Fruit fly (Drosophila melanogaster): Measurements from ENCODE around the gene CG31668.
A peak's percentile ranks its signal among the peaks of the same experiment; 100 is the strongest.

Gene CG31668

DNA sequence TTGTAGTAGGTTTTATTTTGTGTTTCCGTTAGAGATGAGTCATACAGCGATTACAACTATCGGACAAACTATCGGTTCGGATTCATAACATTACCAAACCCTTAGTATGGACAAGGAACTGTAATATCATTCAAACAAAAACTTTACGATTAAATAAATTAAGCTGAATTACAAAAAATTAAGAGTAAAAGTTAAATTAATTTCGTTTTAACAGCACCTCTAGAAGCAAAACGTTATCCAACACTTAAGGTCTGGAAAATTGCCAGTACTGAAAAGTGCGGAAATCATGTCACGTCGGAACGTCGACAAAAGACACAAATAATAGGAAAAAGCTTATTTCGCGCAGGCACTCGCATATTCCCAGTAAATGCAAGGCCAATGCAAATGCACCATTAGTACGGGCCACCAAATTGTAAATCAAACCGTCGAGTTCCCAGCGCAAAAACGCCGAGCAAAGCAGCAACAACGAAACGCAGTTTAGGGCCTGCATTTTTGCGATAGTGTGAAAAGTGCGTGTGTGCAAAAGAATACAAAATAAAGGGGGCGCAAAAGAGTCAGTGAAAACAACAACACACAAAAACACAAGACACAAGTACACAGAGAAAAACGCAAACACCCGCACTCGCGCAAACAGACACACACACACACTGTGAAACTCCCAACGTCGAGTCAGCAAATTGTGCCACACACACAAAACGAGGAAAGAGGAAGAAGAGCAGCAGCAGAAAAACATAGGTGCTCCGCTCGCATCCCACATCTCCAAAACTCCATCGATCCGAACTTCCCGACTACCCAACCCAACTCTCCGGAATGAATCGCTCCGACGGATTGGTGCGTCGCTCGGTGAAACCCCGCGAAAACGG lies 20.5 kb upstream of the CG31668 start, which contains the start of the genes CG15387 and sau (continued):
- TF ChIP-seq CG18476 (GFP tag; optimal IDR thresholded peaks at IDR 0.05): peak; percentile 89
- TF ChIP-seq pzg (GFP tag; optimal IDR thresholded peaks at IDR 0.05): peak; percentile 71
- TF ChIP-seq CG15514 (GFP tag; optimal IDR thresholded peaks at IDR 0.05): peak; percentile 86
- TF ChIP-seq CG8281 (tag; optimal IDR thresholded peaks at IDR 0.05): peak; percentile 50
- peak in 1 of 3 experiments; percentile 82 for TF ChIP-seq lola (GFP tag; optimal IDR thresholded peaks at IDR 0.05)
- TF ChIP-seq pho (GFP tag; optimal IDR thresholded peaks at IDR 0.05): peak; percentile 88
- peak; percentile 90 for TF ChIP-seq Atf6 (GFP tag; IDR thresholded peaks at IDR 0.05)
- peak; percentile 95 for TF ChIP-seq mam (GFP tag; optimal IDR thresholded peaks at IDR 0.05)
- TF ChIP-seq pum (GFP tag; optimal IDR thresholded peaks at IDR 0.05): peak; percentile 93
- peak; percentile 78 for TF ChIP-seq otp (GFP tag; IDR thresholded peaks at IDR 0.05)
- TF ChIP-seq CG13287 (GFP tag; IDR thresholded peaks at IDR 0.05; ENCODE audit: partially characterized antibody): peak; percentile 95
- TF ChIP-seq Poxn (GFP tag; IDR thresholded peaks at IDR 0.05): peak; percentile 41; the same call in 1 of the 2 replicates
- peak; percentile 80 for TF ChIP-seq CG10366 (GFP tag; IDR thresholded peaks at IDR 0.05)
- TF ChIP-seq ci (GFP tag; IDR thresholded peaks at IDR 0.05): peak; percentile 89
- TF ChIP-seq Abd-B (GFP tag; optimal IDR thresholded peaks at IDR 0.05): peak; percentile 82
- TF ChIP-seq CHES-1-like (GFP tag; optimal IDR thresholded peaks at IDR 0.05): peak; percentile 90
- TF ChIP-seq CG12071 (GFP tag; optimal IDR thresholded peaks at IDR 0.05): peak; percentile 75
- TF ChIP-seq CG11093 (GFP tag; IDR thresholded peaks at IDR 0.05): peak; percentile 72
- TF ChIP-seq jing (GFP tag; optimal IDR thresholded peaks at IDR 0.05): peak; percentile 9
- no peak for TF ChIP-seq fd102C (GFP tag; optimal IDR thresholded peaks at IDR 0.05)
- TF ChIP-seq ken (GFP tag; IDR thresholded peaks at IDR 0.05): peak; percentile 86
- peak; percentile 66 for TF ChIP-seq Rx (GFP tag; IDR thresholded peaks at IDR 0.05)
- peak; percentile 56 for TF ChIP-seq D19B (GFP tag; optimal IDR thresholded peaks at IDR 0.05)
- TF ChIP-seq CG32767 (GFP tag; IDR thresholded peaks at IDR 0.05): peak; percentile 85
- TF ChIP-seq inv (GFP tag; IDR thresholded peaks at IDR 0.05; ENCODE audit: partially characterized antibody): peak; percentile 90
- peak; percentile 85 for TF ChIP-seq CG9437 (GFP tag; optimal IDR thresholded peaks at IDR 0.05)
- TF ChIP-seq CG7928 (GFP tag; optimal IDR thresholded peaks at IDR 0.05): peak; percentile 54
- peak; percentile 91 for TF ChIP-seq lab (GFP tag; optimal IDR thresholded peaks at IDR 0.05)
- peak; percentile 84 for TF ChIP-seq disco-r (GFP tag; optimal IDR thresholded peaks at IDR 0.05)
- TF ChIP-seq CG1832 (GFP tag; optimal IDR thresholded peaks at IDR 0.05): no peak
- TF ChIP-seq zfh2 (GFP tag; optimal IDR thresholded peaks at IDR 0.05): peak; percentile 93
- TF ChIP-seq NfI (GFP tag; optimal IDR thresholded peaks at IDR 0.05): peak; percentile 90
- no peak for TF ChIP-seq sim (GFP tag; IDR thresholded peaks at IDR 0.05)
- peak; percentile 79 for TF ChIP-seq CG17186 (GFP tag; optimal IDR thresholded peaks at IDR 0.05)
- TF ChIP-seq Usf (GFP tag; optimal IDR thresholded peaks at IDR 0.05): peak; percentile 64
- TF ChIP-seq Ets65A (GFP tag): peak; percentile 99
- TF ChIP-seq bcd (GFP tag; optimal IDR thresholded peaks at IDR 0.05): peak; percentile 82
- peak; percentile 85 for TF ChIP-seq Hr3 (GFP tag; optimal IDR thresholded peaks at IDR 0.05)
- TF ChIP-seq eyg (GFP tag; optimal IDR thresholded peaks at IDR 0.05): peak; percentile 82
- peak; percentile 88 for TF ChIP-seq CG4854 (GFP tag; optimal IDR thresholded peaks at IDR 0.05)
- TF ChIP-seq Chrac-16 (GFP tag; optimal IDR thresholded peaks at IDR 0.05): peak; percentile 91
- TF ChIP-seq chn (GFP tag; optimal IDR thresholded peaks at IDR 0.05): peak; percentile 93
- peak; percentile 87 to 95 for TF ChIP-seq dpn (GFP tag; optimal IDR thresholded peaks at IDR 0.05)
- peak; percentile 78 for TF ChIP-seq CG18619 (GFP tag; optimal IDR thresholded peaks at IDR 0.05)
- peak; percentile 95 for TF ChIP-seq CG14710 (tag; optimal IDR thresholded peaks at IDR 0.05)
- TF ChIP-seq gcm2 (GFP tag; optimal IDR thresholded peaks at IDR 0.05): no peak
- peak; percentile 85 for TF ChIP-seq Fer2 (tag; optimal IDR thresholded peaks at IDR 0.05)
- peak; percentile 86 for TF ChIP-seq grau (tag; optimal IDR thresholded peaks at IDR 0.05)
